Worm (Caenorhabditis elegans): ENCODE measurements around the gene rga-5.
A peak's percentile ranks its signal among the peaks of the same experiment; 100 is the strongest.

The rga-5 gene

ce11 chrIV:13881754-13882275, 54.1 kb downstream of the rga-5 start, which contains the start of gene rpl-29 (continued):
- TF ChIP-seq xbp-1 (tag; optimal IDR thresholded peaks at IDR 0.05) (peak; percentile 91), ztf-4 (tag; optimal IDR thresholded peaks at IDR 0.05) (peak; percentile 82), swsn-7 (tag; optimal IDR thresholded peaks at IDR 0.05) (peak; percentile 92), lin-35 (GFP tag; optimal IDR thresholded peaks at IDR 0.05) (peak; percentile 83 to 92), elt-2 (tag; optimal IDR thresholded peaks at IDR 0.05) (peak; percentile 71), pax-3 (tag; optimal IDR thresholded peaks at IDR 0.05) (peak; percentile 61), nhr-77 (tag; optimal IDR thresholded peaks at IDR 0.05) (peak; percentile 82), sup-37 (GFP tag; optimal IDR thresholded peaks at IDR 0.05) (peak; percentile 65), nhr-47 (tag; optimal IDR thresholded peaks at IDR 0.05) (peak; percentile 95)

- no peak for TF ChIP-seq nhr-28 (tag; optimal IDR thresholded peaks at IDR 0.05)
- no peak for TF ChIP-seq F16B12.6 (tag; optimal IDR thresholded peaks at IDR 0.05)
- no peak for TF ChIP-seq pqm-1 (tag; optimal IDR thresholded peaks at IDR 0.05)
- TF ChIP-seq C04F5.9 (tag; optimal IDR thresholded peaks at IDR 0.05), result no peak
- TF ChIP-seq ceh-63 (GFP tag; optimal IDR thresholded peaks at IDR 0.05), result no peak
- TF ChIP-seq nhr-85 (tag), result peak; percentile 62
- TF ChIP-seq ceh-8 (GFP tag; optimal IDR thresholded peaks at IDR 0.05), result no peak
- TF ChIP-seq dsc-1 (tag; optimal IDR thresholded peaks at IDR 0.05), result no peak
- TF ChIP-seq unc-62 (GFP tag; optimal IDR thresholded peaks at IDR 0.05), result no peak
- TF ChIP-seq isw-1 (GFP tag; IDR thresholded peaks at IDR 0.05), result no peak
- 0 out of 2 replicates have a peak, but pooled peaks have one; percentile 9 for TF ChIP-seq grh-1 (GFP tag; IDR thresholded peaks at IDR 0.05)
- no peak for TF ChIP-seq aha-1 (tag; optimal IDR thresholded peaks at IDR 0.05)
- TF ChIP-seq nhr-71 (tag; optimal IDR thresholded peaks at IDR 0.05), result peak; percentile 16
- TF ChIP-seq ztf-4 (tag; optimal IDR thresholded peaks at IDR 0.05), result no peak
- no peak for TF ChIP-seq zag-1 (tag; optimal IDR thresholded peaks at IDR 0.05)
- no peak for TF ChIP-seq nhr-84 (tag; optimal IDR thresholded peaks at IDR 0.05)
- no peak for TF ChIP-seq fos-1 (tag; optimal IDR thresholded peaks at IDR 0.05)
- no peak for TF ChIP-seq sptf-1 (tag; optimal IDR thresholded peaks at IDR 0.05)
- no peak for TF ChIP-seq mep-1 (tag; optimal IDR thresholded peaks at IDR 0.05)
- TF ChIP-seq lsy-2 (tag; optimal IDR thresholded peaks at IDR 0.05), result peak in 1 of 2 experiments; percentile 36
- TF ChIP-seq mef-2 (tag; optimal IDR thresholded peaks at IDR 0.05), result no peak
- no peak for TF ChIP-seq egl-27 (tag; optimal IDR thresholded peaks at IDR 0.05)
- no peak for TF ChIP-seq C34B4.2 (tag; optimal IDR thresholded peaks at IDR 0.05)
Measured at ce11 chrIV:13882573-13882972, 54.9 kb downstream of the rga-5 start, which contains the start of gene thoc-7. TSS of gene thoc-7 (plus strand) at chrIV:13882734.

DNA sequence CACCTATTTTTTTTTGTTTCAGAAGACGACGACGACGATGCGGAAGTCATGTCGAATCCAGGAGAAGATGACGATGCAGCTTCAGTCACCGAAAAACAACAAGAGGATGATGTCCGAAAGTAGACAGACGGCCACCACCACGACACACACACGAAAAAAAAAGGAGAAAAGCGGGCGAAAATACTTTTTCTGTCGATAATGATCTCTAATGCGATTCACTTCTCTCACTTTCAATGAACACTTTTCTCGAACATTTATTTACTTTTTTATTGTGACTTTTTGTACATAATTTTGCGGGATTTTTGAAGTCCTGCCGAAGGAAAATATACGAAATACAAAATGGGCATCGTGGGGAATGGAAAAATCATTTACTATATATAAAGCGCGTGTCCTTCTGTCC, 56.2 kb downstream of the rga-5 start:
- TF ChIP-seq blmp-1 (tag; optimal IDR thresholded peaks at IDR 0.05), result peak; percentile 88
- TF ChIP-seq vab-15 (tag; optimal IDR thresholded peaks at IDR 0.05), result no peak

ce11 chrIV:13884875-13885274, 57.2 kb downstream of the rga-5 start:
- peak; percentile 9 for TF ChIP-seq snpc-4 (tag; optimal IDR thresholded peaks at IDR 0.05)

DNA sequence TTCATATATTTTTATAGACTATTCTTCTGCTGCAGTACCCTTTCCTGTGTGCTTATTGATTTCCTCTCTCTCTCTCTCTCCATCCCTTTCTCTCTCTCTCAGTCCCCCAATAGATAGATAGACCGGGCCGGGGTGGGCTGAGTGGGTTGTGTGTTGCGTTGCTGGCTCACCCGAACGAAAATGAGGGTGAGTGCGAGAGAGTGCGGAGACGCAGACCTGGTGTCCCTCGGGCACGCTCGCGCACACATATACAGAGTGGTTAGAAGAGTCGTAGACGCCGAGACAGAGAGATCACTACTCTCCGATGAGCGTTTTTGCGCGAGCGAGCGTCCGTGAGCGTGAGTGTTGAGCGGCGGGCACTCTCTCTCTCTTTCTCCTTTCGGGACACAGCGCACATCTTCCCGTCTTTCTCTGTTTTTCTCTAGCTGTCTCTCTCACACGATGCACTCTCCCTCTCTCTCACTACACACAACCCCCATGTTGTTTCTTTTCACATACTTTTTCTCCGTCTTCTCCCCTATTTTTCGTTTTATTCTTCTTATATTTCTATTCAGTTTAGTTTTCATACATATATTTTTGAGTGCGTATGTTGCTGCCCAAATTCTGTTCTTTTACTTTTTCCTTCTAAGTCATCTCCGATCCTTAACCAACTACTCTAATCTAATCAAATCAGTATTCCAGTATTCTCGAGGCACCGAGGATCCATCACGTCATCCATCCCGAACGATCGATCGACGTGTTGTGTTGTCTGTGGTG, 59.9 kb downstream of the rga-5 start, which contains the start of gene lin-66:
TSS of gene lin-66 (plus strand) at position 672 of the 756 bp plus-strand sequence.
- TF ChIP-seq efl-1 (optimal IDR thresholded peaks at IDR 0.05) (peak; percentile 71 to 81), efl-1 (GFP tag; optimal IDR thresholded peaks at IDR 0.05 in 1 of 2) (peak; percentile 24 to 92), mab-9 (GFP tag; IDR thresholded peaks at IDR 0.05) (peak; percentile 64), dpl-1 (GFP tag; optimal IDR thresholded peaks at IDR 0.05) (peak; percentile 36 to 55 (median 36)), fkh-8 (tag; optimal IDR thresholded peaks at IDR 0.05) (peak; percentile 93), swsn-7 (tag; optimal IDR thresholded peaks at IDR 0.05) (peak; percentile 92), irx-1 (tag; optimal IDR thresholded peaks at IDR 0.05) (peak; percentile 59), lin-35 (GFP tag; optimal IDR thresholded peaks at IDR 0.05) (peak; percentile 56 to 68), unc-86 (tag; optimal IDR thresholded peaks at IDR 0.05) (peak; percentile 91), nhr-84 (tag; optimal IDR thresholded peaks at IDR 0.05) (no peak), ceh-82 (tag; optimal IDR thresholded peaks at IDR 0.05) (peak; percentile 73 to 89 (median 80)), Y116A8C.19 (tag; optimal IDR thresholded peaks at IDR 0.05; ENCODE audit: borderline replicate concordance) (no peak), fos-1 (tag; optimal IDR thresholded peaks at IDR 0.05) (peak; percentile 51), nhr-12 (tag; optimal IDR thresholded peaks at IDR 0.05) (no peak), alr-1 (tag; optimal IDR thresholded peaks at IDR 0.05; ENCODE audit: borderline replicate concordance) (no peak), nhr-76 (tag; optimal IDR thresholded peaks at IDR 0.05) (no peak), elt-2 (tag; optimal IDR thresholded peaks at IDR 0.05) (peak; percentile 47)

Measured in whole organism, L1 larva.